Fruit fly (Drosophila melanogaster): ENCODE data around the gene scaf6.

The scaf6 gene

DNA sequence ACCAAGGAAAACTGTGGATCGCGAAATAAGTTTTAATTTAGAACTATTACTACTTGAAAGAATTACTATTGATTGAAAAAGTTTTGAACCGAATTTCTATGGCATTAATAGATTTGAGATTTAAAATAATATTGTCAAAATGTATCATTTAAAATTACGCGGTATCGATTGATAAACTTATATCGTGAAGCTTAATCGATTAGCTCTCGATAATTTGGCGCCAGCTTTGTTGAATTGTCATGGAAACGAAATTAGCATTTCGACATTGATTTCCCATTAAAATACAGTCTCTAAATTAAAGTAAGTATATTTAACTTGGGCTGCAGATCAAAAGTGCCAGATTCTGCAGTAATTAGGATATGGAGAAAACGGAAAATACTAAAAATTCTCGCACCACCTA lies 15.1 kb downstream of the scaf6 start, which contains the start of gene CG7730:
Gene CG7730 (plus strand): TSS at position 206 of the 400 bp plus-strand sequence.
- TF ChIP-seq CG17801 (GFP tag; optimal IDR thresholded peaks at IDR 0.05; ENCODE audit: partially characterized antibody) = no peak

DNA sequence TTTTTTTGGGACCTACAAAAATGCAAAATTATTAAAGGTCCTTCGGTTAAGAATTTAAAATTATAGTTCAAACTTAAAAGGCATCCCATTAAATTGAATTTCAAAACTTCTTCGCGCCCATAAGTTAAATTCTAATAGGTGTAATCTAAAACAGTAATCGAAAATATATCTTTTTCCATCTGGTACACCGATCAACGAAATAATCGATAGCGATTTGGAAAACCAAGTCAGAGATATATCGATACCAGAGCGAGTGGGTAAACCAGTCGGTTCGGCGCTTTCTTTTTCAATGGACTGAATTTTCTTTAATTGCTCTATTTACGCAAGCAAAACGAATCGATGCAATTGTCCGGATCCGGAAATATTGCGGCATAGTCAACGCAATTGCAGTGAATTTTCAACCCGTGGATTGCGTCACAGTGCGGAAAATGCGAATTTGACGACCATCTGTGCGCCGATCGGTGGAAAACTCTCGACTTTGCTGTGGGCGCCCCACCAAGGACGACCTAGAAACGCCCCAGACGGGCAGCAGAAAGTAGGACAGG lies 18.2 kb downstream of the scaf6 start, which contains the start of gene Fit2:
Gene Fit2 (plus strand): TSS at position 234 of the 545 bp plus-strand sequence.
- TF ChIP-seq CG17801 (GFP tag; optimal IDR thresholded peaks at IDR 0.05; ENCODE audit: partially characterized antibody) = no peak

DNA sequence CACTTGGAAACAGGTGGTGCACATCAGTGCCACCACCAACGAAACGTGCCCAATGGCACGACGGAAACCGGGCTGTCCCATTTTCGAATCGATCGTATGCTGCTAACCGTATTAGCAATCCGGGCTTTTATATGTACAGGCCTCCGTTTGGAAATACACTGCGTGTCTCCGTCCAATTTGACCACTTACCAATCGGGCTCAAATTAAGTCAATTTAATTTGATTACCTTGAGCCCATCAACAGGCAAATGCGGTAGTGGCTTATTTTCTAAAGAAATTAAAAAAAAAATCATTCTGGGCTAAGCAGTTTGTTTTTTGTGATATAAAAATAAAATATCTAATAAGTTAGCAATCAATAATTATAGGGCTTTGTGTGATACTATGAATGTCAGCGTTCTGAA lies 18.7 kb downstream of the scaf6 start, which contains the start of gene a10:
Gene a10 (minus strand): TSS at position 101 of the 400 bp plus-strand sequence.
- TF ChIP-seq CG17801 (GFP tag; optimal IDR thresholded peaks at IDR 0.05; ENCODE audit: partially characterized antibody) = no peak

DNA sequence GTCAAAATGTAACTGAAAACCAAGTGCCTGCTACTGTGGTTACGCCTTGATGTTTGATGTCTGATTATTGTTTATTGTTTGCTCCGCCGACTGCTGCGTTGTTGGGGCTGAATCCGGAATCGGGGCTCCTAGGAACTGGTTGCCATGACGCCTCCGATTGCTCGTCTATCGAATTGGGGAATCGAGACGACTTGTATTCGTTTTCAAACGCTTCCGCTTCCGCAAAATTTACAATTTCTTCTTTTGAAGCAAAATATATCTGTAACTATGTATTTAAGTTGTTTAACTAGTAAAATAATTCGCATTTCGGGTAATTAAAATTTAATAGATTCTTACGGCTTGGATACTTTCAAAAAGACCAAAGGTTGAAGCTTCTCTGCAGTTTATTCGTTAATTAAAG lies 19.6 kb downstream of the scaf6 start, which contains the start of gene CG6652:
Gene CG6652 (minus strand): TSS at position 101 of the 400 bp plus-strand sequence.
- TF ChIP-seq CG17801 (GFP tag; optimal IDR thresholded peaks at IDR 0.05; ENCODE audit: partially characterized antibody) = no peak

DNA sequence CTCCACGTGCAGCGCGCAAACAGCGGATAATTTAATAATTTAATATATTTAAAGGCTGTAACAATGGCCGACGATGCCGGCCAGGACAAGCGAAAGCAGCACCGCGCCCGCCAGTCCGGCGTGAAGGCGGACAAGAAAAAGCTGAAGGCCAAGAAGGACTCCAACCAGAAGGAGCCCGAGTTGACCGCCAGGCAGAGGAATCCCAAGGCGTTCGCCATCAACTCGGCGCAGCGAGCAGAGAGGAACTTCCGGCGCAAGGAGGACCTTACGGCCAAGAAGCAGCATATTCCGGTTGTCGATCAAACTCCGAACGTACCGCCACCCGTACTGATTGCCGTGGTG lies 25.8 kb downstream of the scaf6 start:
- no peak for TF ChIP-seq CG17801 (GFP tag; optimal IDR thresholded peaks at IDR 0.05; ENCODE audit: partially characterized antibody)

DNA sequence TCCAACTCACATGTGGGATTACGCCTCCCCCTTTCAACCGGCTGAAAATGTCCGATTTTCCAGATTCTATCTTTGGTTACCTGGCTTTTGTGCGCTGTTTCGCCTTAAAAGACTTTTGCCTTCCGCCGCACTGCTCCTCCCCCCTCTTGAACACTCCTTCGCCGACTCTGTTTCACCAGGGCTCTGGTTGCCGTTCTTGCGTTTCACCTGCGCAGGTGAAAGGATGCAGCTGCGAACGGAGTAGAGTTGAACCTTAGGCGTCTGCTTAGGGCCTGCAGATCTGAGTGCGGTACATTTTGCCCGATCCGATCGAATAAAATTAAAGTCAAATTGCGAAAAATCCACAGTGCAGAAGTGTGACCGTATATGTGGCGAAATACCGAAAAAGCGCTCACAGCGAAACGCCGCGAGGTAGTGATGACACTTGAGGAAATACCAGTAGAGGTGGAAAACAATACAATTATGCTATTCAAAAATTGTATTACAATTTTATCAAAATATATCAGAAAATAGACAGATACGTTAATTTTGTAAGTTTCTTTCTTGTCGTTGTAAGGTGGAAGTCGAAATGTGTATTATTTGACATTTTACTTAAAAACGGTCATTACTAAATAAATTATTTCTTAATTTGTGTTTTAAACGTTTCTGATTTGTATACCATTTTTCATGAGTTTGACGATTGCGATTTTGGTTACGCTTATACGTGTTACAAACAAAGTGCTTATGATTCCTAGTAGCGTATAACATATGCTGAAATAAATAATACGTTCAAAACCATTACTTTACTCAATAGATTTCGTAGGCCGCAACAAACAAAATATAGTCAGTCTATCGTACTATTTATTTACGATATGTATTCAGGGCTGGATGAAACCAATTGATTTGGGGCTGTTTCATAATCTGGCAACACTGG lies 26.5 kb downstream of the scaf6 start, which contains the start of the genes CG6664 and CG7728:
Gene CG6664 (minus strand): TSS at position 518 of the 913 bp plus-strand sequence.
Gene CG7728 (plus strand): TSS at position 874 of the 913 bp plus-strand sequence.
- TF ChIP-seq CG17801 (GFP tag; optimal IDR thresholded peaks at IDR 0.05; ENCODE audit: partially characterized antibody) = no peak

DNA sequence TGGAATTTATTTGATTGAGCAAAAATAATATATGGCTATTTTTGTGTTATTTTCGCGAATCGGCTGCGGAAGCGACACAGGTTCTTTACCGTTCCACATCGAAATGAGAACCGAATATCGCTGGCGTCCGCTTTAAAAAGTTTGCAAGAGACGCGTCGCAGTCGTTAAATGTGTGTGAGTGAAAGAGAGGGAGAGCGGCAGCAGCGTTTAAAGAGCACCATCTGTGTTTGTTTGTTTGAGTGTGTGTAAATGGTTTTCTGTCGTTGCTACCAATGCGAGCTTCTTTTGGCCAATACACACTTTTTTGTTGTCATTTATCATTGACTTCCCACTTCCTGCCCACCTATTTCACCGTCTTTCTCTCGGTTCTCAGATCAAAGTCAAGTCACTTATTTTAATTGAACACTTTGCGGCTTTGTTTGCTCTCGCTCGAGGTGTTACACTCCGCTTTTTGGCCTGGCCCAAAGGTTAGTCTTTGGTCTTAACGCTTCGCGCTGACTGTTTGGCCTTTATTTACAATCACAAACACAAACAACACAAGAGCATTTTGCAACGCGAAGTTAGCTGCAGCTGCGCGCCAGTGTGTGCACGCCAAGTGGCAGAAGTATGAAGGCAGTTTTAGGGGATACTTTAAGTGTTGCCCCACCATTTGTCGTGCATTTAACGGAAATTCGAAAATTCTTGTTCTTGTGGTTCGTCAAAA lies 30.2 kb downstream of the scaf6 start, which contains the start of gene CG3764:
Gene CG3764 (minus strand): TSS at position 549 of the 703 bp plus-strand sequence.
- TF ChIP-seq CG17801 (GFP tag; optimal IDR thresholded peaks at IDR 0.05; ENCODE audit: partially characterized antibody) = peak; percentile 51

DNA sequence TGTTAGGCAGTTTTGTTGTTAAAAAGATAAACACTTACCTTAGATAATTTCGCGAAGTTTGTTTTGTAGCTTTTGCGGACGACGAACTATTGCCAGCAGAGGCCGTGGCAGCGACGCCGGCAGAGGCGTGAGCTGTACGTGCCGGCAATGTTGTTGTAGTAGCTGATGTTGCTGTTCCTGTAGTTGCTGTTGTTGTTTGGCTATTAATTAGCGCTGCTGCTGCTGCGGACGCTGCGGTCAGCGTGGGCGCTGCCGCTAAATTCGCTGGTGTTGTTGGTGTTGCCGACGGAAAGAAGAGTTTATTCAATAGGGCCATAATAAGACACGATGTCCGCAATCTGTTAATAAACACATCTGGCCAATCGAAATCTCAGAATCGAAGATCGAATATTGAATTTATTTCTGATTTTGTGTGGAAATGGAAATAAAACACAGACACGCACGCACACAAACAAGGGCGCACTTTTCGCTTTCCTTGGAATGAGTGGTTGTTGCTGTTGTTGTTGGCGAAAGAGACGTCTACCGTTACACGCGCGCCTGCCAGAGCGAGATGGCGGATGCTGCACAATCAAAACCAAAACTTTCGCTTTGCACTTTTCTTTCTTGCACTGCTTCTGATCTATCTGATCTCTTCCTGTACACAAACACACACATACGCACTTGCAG lies 30.9 kb downstream of the scaf6 start:
- no peak for TF ChIP-seq CG17801 (GFP tag; optimal IDR thresholded peaks at IDR 0.05; ENCODE audit: partially characterized antibody)

DNA sequence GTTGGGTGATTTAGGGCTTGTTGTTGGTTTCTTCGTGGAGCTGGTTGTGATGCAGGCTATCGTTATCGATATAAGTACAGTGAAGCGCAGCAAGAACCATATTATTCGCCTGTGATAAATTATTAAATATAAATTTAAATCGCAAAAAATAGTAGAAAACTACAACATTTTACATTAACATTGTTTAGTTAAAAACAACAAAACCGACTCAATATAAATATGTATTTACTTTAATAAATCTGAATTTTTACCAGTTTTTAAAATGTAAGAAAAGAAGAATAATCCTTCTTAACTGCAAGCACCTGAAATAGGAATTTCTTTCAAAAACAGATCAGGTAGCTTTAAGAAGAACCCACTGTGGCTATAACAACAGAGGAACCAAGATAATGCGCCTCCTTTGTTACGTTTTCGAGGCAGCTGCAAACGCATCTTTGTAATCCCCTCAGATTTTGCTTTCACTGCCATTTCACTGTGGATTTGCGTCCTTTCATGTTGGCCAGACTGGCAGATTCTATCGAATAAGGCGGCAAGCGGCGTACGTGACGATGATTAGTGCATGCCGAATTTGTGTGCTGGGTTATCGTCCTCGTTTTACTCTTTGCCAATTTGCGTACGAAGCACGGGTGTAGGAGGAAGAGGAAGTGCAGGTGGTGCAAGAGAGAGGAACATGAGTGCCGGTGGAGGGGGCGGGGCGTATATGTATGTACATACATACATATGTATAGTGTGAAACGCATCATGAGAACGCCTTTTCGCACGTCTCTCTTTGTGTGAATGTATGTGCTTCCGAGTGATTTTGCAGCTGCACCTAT lies 31.7 kb downstream of the scaf6 start:
- TF ChIP-seq CG17801 (GFP tag; optimal IDR thresholded peaks at IDR 0.05; ENCODE audit: partially characterized antibody) = no peak

dm6 chr3L:17009715-17010491 lies 32.5 kb downstream of the scaf6 start:
- peak; percentile 82 for TF ChIP-seq CG17801 (GFP tag; optimal IDR thresholded peaks at IDR 0.05; ENCODE audit: partially characterized antibody)

DNA sequence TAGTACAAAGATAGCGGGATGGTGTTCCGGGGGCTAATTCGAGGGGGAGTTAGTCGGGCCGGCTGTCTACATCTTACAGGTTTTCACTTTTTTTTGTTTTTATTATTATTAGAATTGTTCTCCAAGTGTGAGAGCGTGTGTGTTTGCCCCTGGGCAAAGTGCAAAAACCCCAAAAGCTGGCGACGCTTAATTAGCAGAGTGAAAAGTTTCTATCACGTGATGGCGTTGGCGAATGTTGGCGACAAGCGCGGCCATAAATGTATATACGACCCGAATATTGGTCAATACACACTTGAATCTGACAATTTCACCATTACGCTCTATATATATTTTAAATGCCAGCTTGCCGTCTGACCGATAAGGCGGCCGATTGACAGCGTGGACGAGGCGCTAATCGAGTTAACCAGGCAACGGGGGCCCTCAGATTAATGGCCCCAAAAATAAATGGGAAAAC lies 33.4 kb downstream of the scaf6 start:
- no peak for TF ChIP-seq CG17801 (GFP tag; optimal IDR thresholded peaks at IDR 0.05; ENCODE audit: partially characterized antibody)

DNA sequence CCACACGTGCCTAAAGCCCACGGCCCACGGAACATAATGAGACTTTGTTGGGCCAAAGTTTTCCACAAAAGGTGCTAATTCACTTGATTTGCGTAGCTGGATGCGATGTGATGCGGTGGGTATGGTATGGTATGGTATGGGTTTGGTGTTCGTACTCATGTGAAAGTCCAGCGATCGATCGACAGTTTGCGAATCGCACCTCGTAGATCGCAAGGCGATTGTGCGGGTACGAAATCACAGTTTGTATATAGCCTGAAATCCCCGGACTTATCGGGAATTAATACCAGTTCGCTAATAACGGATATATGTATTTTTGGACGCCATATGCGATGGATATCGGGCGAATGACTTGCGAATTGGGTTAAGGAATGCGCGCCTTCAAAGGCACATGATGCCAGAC lies 34.4 kb downstream of the scaf6 start:
- no peak for TF ChIP-seq CG17801 (GFP tag; optimal IDR thresholded peaks at IDR 0.05; ENCODE audit: partially characterized antibody)

dm6 chr3L:17007496-17007895 lies 34.9 kb downstream of the scaf6 start:
- no peak for TF ChIP-seq CG17801 (GFP tag; optimal IDR thresholded peaks at IDR 0.05; ENCODE audit: partially characterized antibody)

Measured in ovary, adult (tissue).